Worm (Caenorhabditis elegans) whole organism, mixed stage, embryonic: ENCODE results near the gene C47A4.1.

Source experiments
- cnd-1 ChIP-seq: fragments of 200-800 bp; sonication (Bioruptor generic); optimal IDR thresholded peaks from 2 replicates; lab custom pipeline; 2018; ENCODE audit warnings: mild to moderate bottlenecking, missing genetic modification characterization, missing compliant biosample characterization
- elt-1 ChIP-seq: sonication (generic microtip); optimal IDR thresholded peaks from 2 replicates; lab custom pipeline; 2017; ENCODE audit warnings: missing genetic modification characterization, mild to moderate bottlenecking, missing compliant biosample characterization, antibody characterized with exemption, moderate library complexity, borderline replicate concordance; ENCODE audit not compliant: insufficient read depth
- lsy-2 ChIP-seq: fragments of 150-350 bp; optimal IDR thresholded peaks from 2 replicates; lab custom pipeline; 2014; ENCODE audit warnings: missing biosample characterization, missing genetic modification characterization
- pha-4 ChIP-seq: fragments of 150-350 bp; optimal IDR thresholded peaks from 2 replicates; lab custom pipeline; 2018; ENCODE audit warnings: missing biosample characterization, missing genetic modification reagents, missing genetic modification characterization

DNA sequence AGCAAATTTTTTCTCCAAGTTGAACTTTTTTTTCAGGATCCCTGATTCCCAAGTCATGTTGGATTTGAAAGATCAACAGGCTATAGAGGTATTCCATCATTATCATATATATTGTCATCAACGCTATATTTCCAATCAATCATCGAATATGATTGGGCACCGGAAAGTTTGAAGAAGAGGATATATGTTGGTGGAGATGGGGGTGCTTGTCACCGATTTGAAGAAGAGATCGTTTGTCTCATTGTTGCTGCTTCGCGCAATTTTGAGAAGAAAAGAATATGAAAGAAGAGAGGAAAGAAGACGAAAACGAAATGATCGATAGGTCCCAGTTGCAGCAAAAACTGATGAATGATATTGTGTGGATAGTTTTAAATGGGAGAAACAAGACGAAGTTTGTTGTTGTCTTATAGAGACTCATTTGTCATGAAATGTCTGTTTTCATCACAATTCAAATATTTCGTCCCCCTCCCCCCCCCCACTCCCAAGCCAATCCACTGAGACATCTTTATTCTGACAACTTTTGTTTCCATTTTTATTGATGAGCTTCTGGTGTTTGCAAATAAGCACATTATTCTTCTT is 26.8 kb downstream of the C47A4.1 start, which contains the start of gene T23G4.2:
- TF ChIP-seq pha-4 (tag; lab: Kevin White, UChicago) (no peak), elt-1 (tag; lab: Kevin White, UChicago) (no peak), cnd-1 (no peak), lsy-2 (tag; lab: Kevin White, UChicago) (no peak)
